Fruit fly (Drosophila melanogaster) whole organism, prepupa: ENCODE results near the gene glec.

ENCODE experiments used
- CG3032 ChIP-seq: fragments of 200-800 bp; optimal IDR thresholded peaks from 2 replicates; lab custom pipeline; 2019; ENCODE audit warnings: missing biosample characterization, mild to moderate bottlenecking, missing genetic modification characterization, moderate library complexity
- CG32006 ChIP-seq: fragments of 200-800 bp; sonication (Bioruptor generic); optimal IDR thresholded peaks from 3 replicates; lab custom pipeline; 2017; ENCODE audit warnings: missing biosample characterization, mild to moderate bottlenecking, missing genetic modification characterization
- CG34406 ChIP-seq: fragments of 200-800 bp; sonication (Bioruptor generic); optimal IDR thresholded peaks from 3 replicates; lab custom pipeline; 2016; ENCODE audit warnings: missing biosample characterization, missing genetic modification characterization
- CG3919 ChIP-seq: fragments of 200-800 bp; sonication (Bioruptor generic); optimal IDR thresholded peaks from 3 replicates; lab custom pipeline; 2016; ENCODE audit warnings: missing biosample characterization, missing genetic modification characterization
- CG6854 ChIP-seq: fragments of 200-800 bp; sonication (Bioruptor generic); optimal IDR thresholded peaks from 2 replicates; lab custom pipeline; 2017; ENCODE audit warnings: missing biosample characterization, mild to moderate bottlenecking, missing genetic modification characterization
- CG9139 ChIP-seq: fragments of 200-800 bp; sonication (Bioruptor generic); optimal IDR thresholded peaks from 3 replicates; lab custom pipeline; 2017; ENCODE audit warnings: missing biosample characterization, mild to moderate bottlenecking, missing genetic modification characterization
- Sox15 ChIP-seq: fragments of 200-800 bp; sonication (Bioruptor generic); optimal IDR thresholded peaks from 3 replicates; lab custom pipeline; 2016; ENCODE audit warnings: missing biosample characterization, missing genetic modification characterization
- dac ChIP-seq: fragments of 200-800 bp; sonication (Bioruptor generic); optimal IDR thresholded peaks from 2 replicates; lab custom pipeline; 2017; ENCODE audit warnings: missing biosample characterization, mild to moderate bottlenecking, missing genetic modification characterization
- dsx ChIP-seq: fragments of 200-800 bp; optimal IDR thresholded peaks from 3 replicates; lab custom pipeline; 2019; ENCODE audit warnings: missing biosample characterization, mild to moderate bottlenecking, missing genetic modification characterization, moderate library complexity; ENCODE audit not compliant: poor library complexity, severe bottlenecking
- pdm3 ChIP-seq: fragments of 200-800 bp; sonication (Bioruptor generic); optimal IDR thresholded peaks from 3 replicates; lab custom pipeline; 2016; ENCODE audit warnings: missing biosample characterization, missing genetic modification characterization
- salr ChIP-seq, 2 experiments: fragments of 200-800 bp; sonication (Bioruptor generic); optimal IDR thresholded peaks; 3 replicates each; lab custom pipeline; 2016 to 2018; ENCODE audit warnings: missing biosample characterization in 2 of 2, missing genetic modification characterization in 2 of 2, mild to moderate bottlenecking in 1 of 2
- spab ChIP-seq: fragments of 200-800 bp; sonication (Bioruptor generic); optimal IDR thresholded peaks from 2 replicates; lab custom pipeline; 2017; ENCODE audit warnings: missing biosample characterization, mild to moderate bottlenecking, missing genetic modification characterization, missing genetic modification reagents

dm6 chr3R:21845165-21845564 lies 10.9 kb downstream of the glec start, which contains the start of gene Gr93c:
- no peak for TF ChIP-seq salr (GFP tag; optimal IDR thresholded peaks at IDR 0.05; lab: Kevin White, UChicago)
- no peak for TF ChIP-seq pdm3 (GFP tag; lab: Kevin White, UChicago)
- no peak for TF ChIP-seq CG9139 (GFP tag; lab: Kevin White, UChicago)
- TF ChIP-seq CG3919: no peak
- no peak for TF ChIP-seq spab
- no peak for TF ChIP-seq Sox15 (GFP tag; lab: Kevin White, UChicago)
- no peak for TF ChIP-seq dac (GFP tag; lab: Kevin White, UChicago)
- no peak for TF ChIP-seq CG32006
- no peak for TF ChIP-seq dsx (GFP tag; lab: Kevin White, UChicago)
- TF ChIP-seq CG3032: no peak
- no peak for TF ChIP-seq CG34406 (GFP tag; lab: Kevin White, UChicago)
- TF ChIP-seq CG6854 (GFP tag; lab: Kevin White, UChicago): no peak
